Fruit fly (Drosophila melanogaster): ENCODE results near the gene CG32115.

Gene CG32115

DNA sequence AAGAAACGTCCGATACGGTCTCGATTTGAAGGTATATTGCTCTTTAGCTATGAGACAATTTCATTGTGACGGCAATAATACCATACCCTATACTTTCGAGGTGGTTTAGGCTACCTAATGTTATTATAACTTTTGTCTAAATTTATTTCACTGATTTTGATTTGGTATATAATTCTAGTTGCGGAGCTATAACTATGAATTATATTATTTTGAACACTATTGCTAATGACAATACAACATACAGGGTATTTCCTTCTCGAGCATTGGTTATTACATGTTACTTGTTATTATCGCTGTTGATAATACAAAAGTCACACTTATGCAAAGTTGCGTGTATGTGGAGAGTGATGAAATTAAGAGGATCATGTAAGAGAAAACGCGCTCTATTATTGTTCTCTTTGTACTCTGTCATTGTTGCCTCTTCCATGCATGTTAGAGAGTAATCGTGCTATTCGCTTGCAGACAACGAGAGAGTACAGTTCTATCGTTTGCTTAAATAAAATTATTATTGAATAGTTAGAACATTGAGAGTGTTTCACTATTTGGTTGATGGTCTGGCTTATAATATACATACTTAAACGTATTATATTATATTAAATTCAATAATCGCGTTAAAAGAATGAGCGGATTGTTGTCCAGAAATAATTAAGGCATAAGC, at the start of gene CG32115 (continued):
- TF ChIP-seq CG31388 (GFP tag; optimal IDR thresholded peaks at IDR 0.05) (peak; percentile 71), CG32767 (GFP tag; IDR thresholded peaks at IDR 0.05) (peak; percentile 91), Ada2b (GFP tag; IDR thresholded peaks at IDR 0.05) (peak; percentile 94), CG8359 (GFP tag; optimal IDR thresholded peaks at IDR 0.05; ENCODE audit: borderline replicate concordance) (peak; percentile 73), CG5953 (GFP tag; IDR thresholded peaks at IDR 0.05) (peak; percentile 79), CG13894 (tag; optimal IDR thresholded peaks at IDR 0.05) (peak; percentile 95), CG14710 (tag; optimal IDR thresholded peaks at IDR 0.05) (no peak), pita (GFP tag; optimal IDR thresholded peaks at IDR 0.05) (no peak), CG14050 (GFP tag; IDR thresholded peaks at IDR 0.05) (peak; percentile 90), CG12942 (GFP tag; optimal IDR thresholded peaks at IDR 0.05) (peak; percentile 87), CG17361 (GFP tag; IDR thresholded peaks at IDR 0.05) (peak; percentile 93; the same call in 2 of the 3 replicates), CTCF (GFP tag; optimal IDR thresholded peaks at IDR 0.05) (peak; percentile 42), nom (GFP tag; optimal IDR thresholded peaks at IDR 0.05) (no peak), row (GFP tag; IDR thresholded peaks at IDR 0.05) (peak; percentile 99), CG9727 (GFP tag; optimal IDR thresholded peaks at IDR 0.05) (peak; percentile 91), CG1603 (tag; optimal IDR thresholded peaks at IDR 0.05) (peak; percentile 96), wor (GFP tag; IDR thresholded peaks at IDR 0.05) (peak; percentile 86), lab (GFP tag; optimal IDR thresholded peaks at IDR 0.05) (peak; percentile 97), Dp (GFP tag; optimal IDR thresholded peaks at IDR 0.05) (no peak), caup (GFP tag; optimal IDR thresholded peaks at IDR 0.05; ENCODE audit: severe bottlenecking) (peak; percentile 95), maf-S (GFP tag; optimal IDR thresholded peaks at IDR 0.05) (peak; percentile 83), nerfin-1 (tag; optimal IDR thresholded peaks at IDR 0.05) (no peak), so (GFP tag; IDR thresholded peaks at IDR 0.05) (peak; percentile 92), Hmr (GFP tag; optimal IDR thresholded peaks at IDR 0.05) (peak; percentile 95), sna (GFP tag; IDR thresholded peaks at IDR 0.05; ENCODE audit: partially characterized antibody) (no peak), CG18476 (GFP tag; optimal IDR thresholded peaks at IDR 0.05) (peak; percentile 85), twi (tag; optimal IDR thresholded peaks at IDR 0.05) (peak; percentile 86), CG5180 (GFP tag; optimal IDR thresholded peaks at IDR 0.05) (peak; percentile 64), HLH4C (GFP tag; IDR thresholded peaks at IDR 0.05; ENCODE audit: partially characterized antibody) (no peak), schlank (tag; optimal IDR thresholded peaks at IDR 0.05) (peak; percentile 89), bigmax (GFP tag; optimal IDR thresholded peaks at IDR 0.05) (peak; percentile 25), CG1233 (GFP tag; optimal IDR thresholded peaks at IDR 0.05) (peak; percentile 90), trh (GFP tag; optimal IDR thresholded peaks at IDR 0.05) (peak; percentile 85), Max (GFP tag; optimal IDR thresholded peaks at IDR 0.05) (peak; percentile 94), CG31365 (tag; optimal IDR thresholded peaks at IDR 0.05) (peak; percentile 79), usp (GFP tag; optimal IDR thresholded peaks at IDR 0.05) (no peak), ab (GFP tag; optimal IDR thresholded peaks at IDR 0.05) (peak; percentile 63), sug (tag; optimal IDR thresholded peaks at IDR 0.05) (peak; percentile 91), CG8924 (tag; optimal IDR thresholded peaks at IDR 0.05) (peak; percentile 95), exex (tag; optimal IDR thresholded peaks at IDR 0.05) (peak; percentile 89), CG17612 (GFP tag; IDR thresholded peaks at IDR 0.05) (peak; percentile 85), gcm (GFP tag; optimal IDR thresholded peaks at IDR 0.05) (no peak), grau (tag; optimal IDR thresholded peaks at IDR 0.05) (peak; percentile 96), CG3995 (GFP tag; optimal IDR thresholded peaks at IDR 0.05) (peak; percentile 79), HLHmδ (GFP tag; optimal IDR thresholded peaks at IDR 0.05) (no peak), tin (GFP tag; optimal IDR thresholded peaks at IDR 0.05) (peak; percentile 88), Mrtf (GFP tag; IDR thresholded peaks at IDR 0.05) (peak; percentile 93), jumu (GFP tag; optimal IDR thresholded peaks at IDR 0.05) (peak; percentile 76), E2f2 (GFP tag; IDR thresholded peaks at IDR 0.05) (peak; percentile 76), CG6254 (GFP tag; optimal IDR thresholded peaks at IDR 0.05) (peak; percentile 70)
